Worm (Caenorhabditis elegans): ENCODE results near the gene gad-1.

DNA sequence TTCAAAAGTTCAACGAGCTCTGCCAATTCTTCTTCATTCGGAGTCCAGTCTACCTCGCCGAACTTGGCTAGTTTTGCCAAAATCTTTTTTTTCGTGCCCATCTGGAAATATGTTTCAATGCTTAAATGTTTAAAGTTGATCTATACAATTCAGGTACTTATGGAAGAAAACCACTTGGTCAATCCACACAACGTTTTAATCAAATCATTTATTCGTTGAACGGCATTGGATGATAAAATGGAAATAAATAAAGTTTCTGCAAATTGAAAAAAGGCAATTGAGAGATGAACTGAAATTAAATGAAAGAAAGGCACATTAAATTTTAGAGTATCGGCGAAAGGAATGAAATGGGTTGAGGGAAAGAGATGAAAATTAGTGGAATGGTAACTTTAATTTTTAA is 9.2 kb downstream of the gad-1 start, which contains the start of gene urb-1:
- TF ChIP-seq nhr-237 (tag; optimal IDR thresholded peaks at IDR 0.05) (no peak), ama-1 (optimal IDR thresholded peaks at IDR 0.05) (no peak), ceh-82 (tag; optimal IDR thresholded peaks at IDR 0.05) (no peak), grh-1 (GFP tag; IDR thresholded peaks at IDR 0.05) (no peak), zag-1 (tag; optimal IDR thresholded peaks at IDR 0.05) (no peak), lsy-2 (tag; optimal IDR thresholded peaks at IDR 0.05) (no peak), nhr-85 (tag) (no peak), lin-15B (tag; optimal IDR thresholded peaks at IDR 0.05) (no peak), snpc-4 (tag; optimal IDR thresholded peaks at IDR 0.05) (no peak)
